Worm (Caenorhabditis elegans) whole organism, early embryonic: ENCODE measurements around the gene twk-31.

Source experiments
- B0310.2 ChIP-seq: sonication (generic microtip); optimal IDR thresholded peaks from 2 replicates; lab custom pipeline; 2016; ENCODE audit warnings: mild to moderate bottlenecking, missing genetic modification characterization, missing compliant biosample characterization
- F13C5.2 ChIP-seq: sonication (generic microtip); optimal IDR thresholded peaks from 2 replicates; lab custom pipeline; 2017; ENCODE audit warnings: mild to moderate bottlenecking, missing genetic modification characterization, inconsistent platforms, missing compliant biosample characterization
- aly-1 ChIP-seq: sonication (generic microtip); optimal IDR thresholded peaks from 2 replicates; lab custom pipeline; 2016; ENCODE audit warnings: missing genetic modification characterization, missing compliant biosample characterization
- ama-1 ChIP-seq: fragments of 150-350 bp; optimal IDR thresholded peaks from 2 replicates; lab custom pipeline; 2014
- ceh-13 ChIP-seq: fragments of 200-800 bp; sonication (Bioruptor generic); optimal IDR thresholded peaks from 2 replicates; lab custom pipeline; 2018; ENCODE audit warnings: mild to moderate bottlenecking, missing genetic modification characterization, missing compliant biosample characterization
- ceh-36 ChIP-seq: sonication (generic microtip); optimal IDR thresholded peaks from 2 replicates; lab custom pipeline; 2016; ENCODE audit warnings: missing genetic modification characterization, inconsistent platforms, missing compliant biosample characterization
- ets-7 ChIP-seq: sonication (generic microtip); optimal IDR thresholded peaks from 2 replicates; lab custom pipeline; 2016; ENCODE audit warnings: missing genotype, missing genetic modification characterization, missing compliant biosample characterization
- flt-1 ChIP-seq: fragments of 200-800 bp; sonication (Bioruptor generic); IDR thresholded peaks from 2 replicates; pipeline ENCODE4 v1.3.6; 2022; ENCODE audit warnings: missing genetic modification characterization, missing compliant biosample characterization
- hmbx-1 ChIP-seq: sonication (generic microtip); optimal IDR thresholded peaks from 2 replicates; lab custom pipeline; 2016; ENCODE audit warnings: mild to moderate bottlenecking, missing genetic modification characterization, missing compliant biosample characterization
- hmg-4 ChIP-seq: fragments of 200-800 bp; sonication (Bioruptor generic); optimal IDR thresholded peaks from 2 replicates; lab custom pipeline; 2018; ENCODE audit warnings: mild to moderate bottlenecking, missing genetic modification characterization, missing compliant biosample characterization
- hnd-1 ChIP-seq: sonication (generic microtip); optimal IDR thresholded peaks from 2 replicates; lab custom pipeline; 2016; ENCODE audit warnings: missing genetic modification characterization, missing compliant biosample characterization
- pes-1 ChIP-seq: fragments of 200-800 bp; sonication (Bioruptor generic); IDR thresholded peaks from 2 replicates; pipeline ENCODE4 v1.3.6; 2022; ENCODE audit warnings: missing genetic modification reagents, missing genetic modification characterization, missing compliant biosample characterization
- scrt-1 ChIP-seq: fragments of 200-800 bp; sonication (Bioruptor generic); IDR thresholded peaks from 2 replicates; pipeline ENCODE4 v1.3.6; 2022; ENCODE audit warnings: missing genetic modification characterization, missing compliant biosample characterization
- sea-1 ChIP-seq: fragments of 200-800 bp; sonication (Bioruptor generic); conservative IDR thresholded peaks from 2 replicates; pipeline ENCODE4 v1.3.6; 2022; ENCODE audit warnings: missing genetic modification characterization, missing compliant biosample characterization
- tbx-11 ChIP-seq: fragments of 200-800 bp; sonication (Bioruptor generic); IDR thresholded peaks from 2 replicates; pipeline ENCODE4 v1.3.6; 2022; ENCODE audit warnings: missing genetic modification characterization, missing compliant biosample characterization
- tbx-37 ChIP-seq: fragments of 200-800 bp; sonication (Bioruptor generic); conservative IDR thresholded peaks from 2 replicates; pipeline ENCODE4 v1.3.6; 2022; ENCODE audit warnings: missing genetic modification reagents, missing genetic modification characterization, missing compliant biosample characterization
- tra-4 ChIP-seq: sonication (generic microtip); optimal IDR thresholded peaks from 2 replicates; lab custom pipeline; 2017; ENCODE audit warnings: missing genetic modification characterization, missing compliant biosample characterization

Gene twk-31

ce11 chrIII:11410378-11410777, at the start of gene twk-31:
Gene twk-31, plus strand, starts transcription at chrIII:11410678.
- no peak for TF ChIP-seq tbx-11
- no peak for TF ChIP-seq aly-1 (tag; lab: Kevin White, UChicago)
- TF ChIP-seq sea-1 (GFP tag; lab: Robert Waterston, UW): no peak
- TF ChIP-seq ama-1 (lab: Kevin White, UChicago): no peak
- TF ChIP-seq F13C5.2 (tag; lab: Kevin White, UChicago): no peak
- no peak for TF ChIP-seq hmg-4
- no peak for TF ChIP-seq hmbx-1
- no peak for TF ChIP-seq hnd-1 (tag; lab: Kevin White, UChicago)
- no peak for TF ChIP-seq ets-7
- no peak for TF ChIP-seq pes-1 (GFP tag; lab: Robert Waterston, UW)
- no peak for TF ChIP-seq tra-4
- no peak for TF ChIP-seq tbx-37 (GFP tag; lab: Robert Waterston, UW)
- TF ChIP-seq B0310.2 (tag; lab: Kevin White, UChicago): no peak
- TF ChIP-seq flt-1 (GFP tag; lab: Robert Waterston, UW): no peak
- no peak for TF ChIP-seq ceh-36 (tag; lab: Kevin White, UChicago)
- no peak for TF ChIP-seq scrt-1 (GFP tag; lab: Robert Waterston, UW)

- no peak for TF ChIP-seq tbx-37 (GFP tag; lab: Robert Waterston, UW)
- no peak for TF ChIP-seq hmbx-1
- no peak for TF ChIP-seq tbx-11
- no peak for TF ChIP-seq ets-7
- TF ChIP-seq tra-4: no peak
- TF ChIP-seq F13C5.2 (tag; lab: Kevin White, UChicago): no peak
- TF ChIP-seq hnd-1 (tag; lab: Kevin White, UChicago): no peak
- no peak for TF ChIP-seq ceh-13
- TF ChIP-seq aly-1 (tag; lab: Kevin White, UChicago): no peak
- no peak for TF ChIP-seq scrt-1 (GFP tag; lab: Robert Waterston, UW)
- no peak for TF ChIP-seq hmg-4
- TF ChIP-seq B0310.2 (tag; lab: Kevin White, UChicago): no peak
- no peak for TF ChIP-seq pes-1 (GFP tag; lab: Robert Waterston, UW)
- TF ChIP-seq ceh-36 (tag; lab: Kevin White, UChicago): no peak
- no peak for TF ChIP-seq flt-1 (GFP tag; lab: Robert Waterston, UW)
- TF ChIP-seq ama-1 (lab: Kevin White, UChicago): no peak
- no peak for TF ChIP-seq sea-1 (GFP tag; lab: Robert Waterston, UW)
Observed at ce11 chrIII:11361394-11361793, 49.1 kb upstream of the twk-31 start.

ce11 chrIII:11362915-11363314, 47.6 kb upstream of the twk-31 start:
- no peak for TF ChIP-seq B0310.2 (tag; lab: Kevin White, UChicago)
- TF ChIP-seq hmg-4: peak; percentile 15

- TF ChIP-seq flt-1 (GFP tag; lab: Robert Waterston, UW) (no peak), hmg-4 (no peak), hnd-1 (tag; lab: Kevin White, UChicago) (no peak), ets-7 (no peak), scrt-1 (GFP tag; lab: Robert Waterston, UW) (no peak), aly-1 (tag; lab: Kevin White, UChicago) (no peak), sea-1 (GFP tag; lab: Robert Waterston, UW) (no peak), pes-1 (GFP tag; lab: Robert Waterston, UW) (no peak), tra-4 (no peak), ceh-13 (no peak), tbx-11 (no peak), hmbx-1 (no peak), B0310.2 (tag; lab: Kevin White, UChicago) (no peak), F13C5.2 (tag; lab: Kevin White, UChicago) (no peak), ama-1 (lab: Kevin White, UChicago) (no peak), tbx-37 (GFP tag; lab: Robert Waterston, UW) (no peak), ceh-36 (tag; lab: Kevin White, UChicago) (no peak)
Observed at ce11 chrIII:11366467-11366866, 44.0 kb upstream of the twk-31 start, which contains the start of gene T28D6.3. Gene T28D6.3, plus strand, starts transcription at chrIII:11366767.

- TF ChIP-seq sea-1 (GFP tag; lab: Robert Waterston, UW) (peak; percentile 94), ceh-13 (peak; percentile 80), flt-1 (GFP tag; lab: Robert Waterston, UW) (peak; percentile 93), ceh-36 (tag; lab: Kevin White, UChicago) (peak; percentile 92), F13C5.2 (tag; lab: Kevin White, UChicago) (peak; percentile 92), hnd-1 (tag; lab: Kevin White, UChicago) (peak; percentile 84), ama-1 (lab: Kevin White, UChicago) (no peak), scrt-1 (GFP tag; lab: Robert Waterston, UW) (peak; percentile 96), hmg-4 (peak; percentile 96), pes-1 (GFP tag; lab: Robert Waterston, UW) (peak; percentile 95), tra-4 (peak; percentile 84), aly-1 (tag; lab: Kevin White, UChicago) (peak; percentile 93), tbx-37 (GFP tag; lab: Robert Waterston, UW) (peak; percentile 91), tbx-11 (peak; percentile 93), ets-7 (peak; percentile 82), B0310.2 (tag; lab: Kevin White, UChicago) (peak; percentile 88), hmbx-1 (peak; percentile 81)
Observed at ce11 chrIII:11371236-11371635, 39.2 kb upstream of the twk-31 start.

ce11 chrIII:11371688-11372087, 38.8 kb upstream of the twk-31 start, which contains the start of gene tba-7:
Gene tba-7, minus strand, starts transcription at chrIII:11371788.
- TF ChIP-seq ama-1 (lab: Kevin White, UChicago) (no peak), hmg-4 (no peak), scrt-1 (GFP tag; lab: Robert Waterston, UW) (no peak), sea-1 (GFP tag; lab: Robert Waterston, UW) (no peak), tbx-11 (no peak), ceh-36 (tag; lab: Kevin White, UChicago) (no peak), hnd-1 (tag; lab: Kevin White, UChicago) (no peak)

- TF ChIP-seq tbx-11 (no peak), hmg-4 (no peak), sea-1 (GFP tag; lab: Robert Waterston, UW) (no peak), scrt-1 (GFP tag; lab: Robert Waterston, UW) (no peak), aly-1 (tag; lab: Kevin White, UChicago) (no peak), B0310.2 (tag; lab: Kevin White, UChicago) (no peak), ets-7 (no peak), pes-1 (GFP tag; lab: Robert Waterston, UW) (no peak), ceh-36 (tag; lab: Kevin White, UChicago) (no peak), ceh-13 (no peak), hnd-1 (tag; lab: Kevin White, UChicago) (no peak), F13C5.2 (tag; lab: Kevin White, UChicago) (no peak), ama-1 (lab: Kevin White, UChicago) (no peak), flt-1 (GFP tag; lab: Robert Waterston, UW) (no peak), tra-4 (no peak), hmbx-1 (no peak), tbx-37 (GFP tag; lab: Robert Waterston, UW) (no peak)
Observed at ce11 chrIII:11372199-11372938, 38.1 kb upstream of the twk-31 start.
